Worm (Caenorhabditis elegans): ENCODE results near the gene gegf-1.

gegf-1 gene

ce11 chrIV:179700-180099 is 22.0 kb upstream of the gegf-1 start:
- TF ChIP-seq cog-1 (tag; optimal IDR thresholded peaks at IDR 0.05): no peak
- no peak for TF ChIP-seq med-1 (GFP tag; optimal IDR thresholded peaks at IDR 0.05; ENCODE audit: insufficient read depth)
- TF ChIP-seq T22C8.4 (GFP tag; IDR thresholded peaks at IDR 0.05): no peak
- TF ChIP-seq ztf-29 (GFP tag; IDR thresholded peaks at IDR 0.05): no peak
- no peak for TF ChIP-seq klf-2 (GFP tag; conservative IDR thresholded peaks at IDR 0.05)
- no peak for TF ChIP-seq flt-1 (GFP tag; IDR thresholded peaks at IDR 0.05)
- TF ChIP-seq ref-1 (GFP tag; conservative IDR thresholded peaks at IDR 0.05): no peak
- TF ChIP-seq ztf-23 (GFP tag; IDR thresholded peaks at IDR 0.05): no peak

ce11 chrIV:178696-179095 is 21.0 kb upstream of the gegf-1 start, which contains the start of gene tcl-2:
Gene tcl-2, plus strand, starts transcription at chrIV:179083.
- TF ChIP-seq flt-1 (GFP tag; IDR thresholded peaks at IDR 0.05) (peak; percentile 12; the same call in 1 of the 2 replicates), cog-1 (tag; optimal IDR thresholded peaks at IDR 0.05) (no peak)

ce11 chrIV:177487-177886 is 19.8 kb upstream of the gegf-1 start:
- no peak for TF ChIP-seq med-1 (GFP tag; optimal IDR thresholded peaks at IDR 0.05; ENCODE audit: insufficient read depth)
- TF ChIP-seq cog-1 (tag; optimal IDR thresholded peaks at IDR 0.05): no peak
- no peak for TF ChIP-seq ztf-29 (GFP tag; IDR thresholded peaks at IDR 0.05)
- TF ChIP-seq tab-1 (GFP tag; IDR thresholded peaks at IDR 0.05): no peak
- TF ChIP-seq flt-1 (GFP tag; IDR thresholded peaks at IDR 0.05): no peak
- no peak for TF ChIP-seq ztf-23 (GFP tag; IDR thresholded peaks at IDR 0.05)
- no peak for TF ChIP-seq T22C8.4 (GFP tag; IDR thresholded peaks at IDR 0.05)
- no peak for TF ChIP-seq ref-1 (GFP tag; conservative IDR thresholded peaks at IDR 0.05)
- no peak for TF ChIP-seq klf-2 (GFP tag; conservative IDR thresholded peaks at IDR 0.05)

- TF ChIP-seq ztf-29 (GFP tag; IDR thresholded peaks at IDR 0.05) (no peak; the same call in 1 of the 2 replicates), ref-1 (GFP tag; conservative IDR thresholded peaks at IDR 0.05) (no peak), klf-2 (GFP tag; conservative IDR thresholded peaks at IDR 0.05) (no peak), ztf-23 (GFP tag; IDR thresholded peaks at IDR 0.05) (0 out of 2 replicates have a peak, but pooled peaks have one; percentile 31), tab-1 (GFP tag; IDR thresholded peaks at IDR 0.05) (peak; percentile 69), flt-1 (GFP tag; IDR thresholded peaks at IDR 0.05) (peak; percentile 40; the same call in 1 of the 2 replicates)
Observed at ce11 chrIV:175698-176097, 18.0 kb upstream of the gegf-1 start.

- no peak for TF ChIP-seq tab-1 (GFP tag; IDR thresholded peaks at IDR 0.05)
- no peak for TF ChIP-seq ztf-23 (GFP tag; IDR thresholded peaks at IDR 0.05)
- TF ChIP-seq med-1 (GFP tag; optimal IDR thresholded peaks at IDR 0.05; ENCODE audit: insufficient read depth): no peak
- no peak for TF ChIP-seq ref-1 (GFP tag; conservative IDR thresholded peaks at IDR 0.05)
- TF ChIP-seq flt-1 (GFP tag; IDR thresholded peaks at IDR 0.05): no peak
- no peak for TF ChIP-seq cog-1 (tag; optimal IDR thresholded peaks at IDR 0.05)
- TF ChIP-seq ztf-29 (GFP tag; IDR thresholded peaks at IDR 0.05): no peak
- TF ChIP-seq T22C8.4 (GFP tag; IDR thresholded peaks at IDR 0.05): no peak
- TF ChIP-seq klf-2 (GFP tag; conservative IDR thresholded peaks at IDR 0.05): no peak
Observed at ce11 chrIV:174115-174514, 16.4 kb upstream of the gegf-1 start.

- TF ChIP-seq ztf-29 (GFP tag; IDR thresholded peaks at IDR 0.05) (peak; percentile 45; the same call in 1 of the 2 replicates), med-1 (GFP tag; optimal IDR thresholded peaks at IDR 0.05; ENCODE audit: insufficient read depth) (no peak)
Observed at ce11 chrIV:172990-173389, 15.3 kb upstream of the gegf-1 start.

ce11 chrIV:171036-171435 is 13.3 kb upstream of the gegf-1 start:
- TF ChIP-seq med-1 (GFP tag; optimal IDR thresholded peaks at IDR 0.05; ENCODE audit: insufficient read depth) (no peak), klf-2 (GFP tag; conservative IDR thresholded peaks at IDR 0.05) (no peak), cog-1 (tag; optimal IDR thresholded peaks at IDR 0.05) (no peak), flt-1 (GFP tag; IDR thresholded peaks at IDR 0.05) (no peak), ref-1 (GFP tag; conservative IDR thresholded peaks at IDR 0.05) (no peak), T22C8.4 (GFP tag; IDR thresholded peaks at IDR 0.05) (no peak), ztf-29 (GFP tag; IDR thresholded peaks at IDR 0.05) (no peak), ztf-23 (GFP tag; IDR thresholded peaks at IDR 0.05) (no peak), tab-1 (GFP tag; IDR thresholded peaks at IDR 0.05) (no peak)

ce11 chrIV:164777-165176 is 7.1 kb upstream of the gegf-1 start, which contains the start of gene cutl-24:
Gene cutl-24, plus strand, starts transcription at chrIV:165077.
- TF ChIP-seq klf-2 (GFP tag; conservative IDR thresholded peaks at IDR 0.05): no peak
- TF ChIP-seq tab-1 (GFP tag; IDR thresholded peaks at IDR 0.05): no peak
- TF ChIP-seq ref-1 (GFP tag; conservative IDR thresholded peaks at IDR 0.05): no peak
- TF ChIP-seq cog-1 (tag; optimal IDR thresholded peaks at IDR 0.05): no peak
- no peak for TF ChIP-seq T22C8.4 (GFP tag; IDR thresholded peaks at IDR 0.05)
- TF ChIP-seq ztf-29 (GFP tag; IDR thresholded peaks at IDR 0.05): no peak
- no peak for TF ChIP-seq ztf-23 (GFP tag; IDR thresholded peaks at IDR 0.05)
- no peak for TF ChIP-seq med-1 (GFP tag; optimal IDR thresholded peaks at IDR 0.05; ENCODE audit: insufficient read depth)
- no peak for TF ChIP-seq flt-1 (GFP tag; IDR thresholded peaks at IDR 0.05)

- TF ChIP-seq tab-1 (GFP tag; IDR thresholded peaks at IDR 0.05): no peak
- no peak for TF ChIP-seq T22C8.4 (GFP tag; IDR thresholded peaks at IDR 0.05)
Observed at ce11 chrIV:162530-162929, 4.8 kb upstream of the gegf-1 start, which contains the start of gene Y38C1AA.6. Gene Y38C1AA.6, plus strand, starts transcription at chrIV:162830.

ce11 chrIV:159864-160263 is 2.2 kb upstream of the gegf-1 start, which contains the start of gene Y38C1AA.19:
Gene Y38C1AA.19, plus strand, starts transcription at chrIV:160164.
- TF ChIP-seq cog-1 (tag; optimal IDR thresholded peaks at IDR 0.05): no peak
- no peak for TF ChIP-seq T22C8.4 (GFP tag; IDR thresholded peaks at IDR 0.05)
- TF ChIP-seq tab-1 (GFP tag; IDR thresholded peaks at IDR 0.05): no peak
- TF ChIP-seq ztf-23 (GFP tag; IDR thresholded peaks at IDR 0.05): no peak
- no peak for TF ChIP-seq klf-2 (GFP tag; conservative IDR thresholded peaks at IDR 0.05)
- TF ChIP-seq med-1 (GFP tag; optimal IDR thresholded peaks at IDR 0.05; ENCODE audit: insufficient read depth): no peak
- TF ChIP-seq ref-1 (GFP tag; conservative IDR thresholded peaks at IDR 0.05): no peak
- no peak for TF ChIP-seq ztf-29 (GFP tag; IDR thresholded peaks at IDR 0.05)
- no peak for TF ChIP-seq flt-1 (GFP tag; IDR thresholded peaks at IDR 0.05)

All from whole organism, midembryonic.